Fruit fly (Drosophila melanogaster): ENCODE data around the gene CG9917.

CG9917 gene

dm6 chrX:16325472-16325871 lies 2.4 kb upstream of the CG9917 start, which contains the start of gene CalpC (continued):
- TF ChIP-seq nmo (GFP tag; optimal IDR thresholded peaks at IDR 0.05) (no peak), Dp (GFP tag; optimal IDR thresholded peaks at IDR 0.05) (peak; percentile 34), knrl (GFP tag; IDR thresholded peaks at IDR 0.05; ENCODE audit: partially characterized antibody) (0 out of 3 replicates have a peak, but pooled peaks have one; percentile 21), CG4360 (GFP tag; IDR thresholded peaks at IDR 0.05) (no peak), E2f2 (GFP tag; IDR thresholded peaks at IDR 0.05) (peak; percentile 61; the same call in 1 of the 2 replicates), CG12769 (tag; optimal IDR thresholded peaks at IDR 0.05) (peak; percentile 46), CG7745 (tag; optimal IDR thresholded peaks at IDR 0.05) (no peak), CG17385 (GFP tag; optimal IDR thresholded peaks at IDR 0.05) (no peak), CG30431 (GFP tag; optimal IDR thresholded peaks at IDR 0.05) (no peak), MBD-R2 (GFP tag; IDR thresholded peaks at IDR 0.05) (peak; percentile 17; the same call in 1 of the 2 replicates), Dll (GFP tag; IDR thresholded peaks at IDR 0.05; ENCODE audit: partially characterized antibody) (peak; percentile 34; the same call in 1 of the 4 replicates), Blimp-1 (GFP tag; optimal IDR thresholded peaks at IDR 0.05) (peak; percentile 40), CG4424 (GFP tag; optimal IDR thresholded peaks at IDR 0.05) (no peak), Eip74EF (GFP tag; optimal IDR thresholded peaks at IDR 0.05) (no peak), Med (GFP tag) (no peak), psq (GFP tag; optimal IDR thresholded peaks at IDR 0.05) (no peak), bcd (GFP tag; optimal IDR thresholded peaks at IDR 0.05) (no peak), CG8478 (optimal IDR thresholded peaks at IDR 0.05) (no peak), slbo (GFP tag; IDR thresholded peaks at IDR 0.05) (no peak), Jarid2 (GFP tag; optimal IDR thresholded peaks at IDR 0.05) (no peak), Sry-β (GFP tag; optimal IDR thresholded peaks at IDR 0.05) (peak; percentile 30), CG30020 (tag; optimal IDR thresholded peaks at IDR 0.05) (peak; percentile 9), MESR4 (GFP tag; optimal IDR thresholded peaks at IDR 0.05) (peak; percentile 33), CG10147 (GFP tag; optimal IDR thresholded peaks at IDR 0.05) (no peak), CG13775 (GFP tag; optimal IDR thresholded peaks at IDR 0.05) (no peak), br (optimal IDR thresholded peaks at IDR 0.05) (no peak), Scr (GFP tag; IDR thresholded peaks at IDR 0.05; ENCODE audit: partially characterized antibody) (peak; percentile 40), dm (GFP tag; optimal IDR thresholded peaks at IDR 0.05) (no peak), CG9932 (GFP tag; IDR thresholded peaks at IDR 0.05) (no peak), CG2116 (GFP tag; optimal IDR thresholded peaks at IDR 0.05) (peak; percentile 3), ci (GFP tag; IDR thresholded peaks at IDR 0.05) (no peak), Hr39 (optimal IDR thresholded peaks at IDR 0.05) (no peak), Deaf1 (tag; optimal IDR thresholded peaks at IDR 0.05) (no peak), H2.0 (GFP tag; IDR thresholded peaks at IDR 0.05) (no peak), Sox100B (GFP tag; optimal IDR thresholded peaks at IDR 0.05) (no peak), CG12391 (tag; optimal IDR thresholded peaks at IDR 0.05) (no peak), croc (GFP tag; conservative IDR thresholded peaks at IDR 0.05) (no peak), Drgx (GFP tag; IDR thresholded peaks at IDR 0.05) (no peak), Oaz (GFP tag; IDR thresholded peaks at IDR 0.05) (no peak), Rx (GFP tag; IDR thresholded peaks at IDR 0.05) (no peak), bbx (GFP tag; IDR thresholded peaks at IDR 0.05; ENCODE audit: partially characterized antibody) (0 out of 2 replicates have a peak, but pooled peaks have one; percentile 40), CG7556 (GFP tag; optimal IDR thresholded peaks at IDR 0.05) (no peak), yki (optimal IDR thresholded peaks at IDR 0.05) (no peak), CG31441 (GFP tag; IDR thresholded peaks at IDR 0.05) (no peak), z (GFP tag; IDR thresholded peaks at IDR 0.05) (no peak), sna (GFP tag; IDR thresholded peaks at IDR 0.05; ENCODE audit: partially characterized antibody) (peak; percentile 43; the same call in 1 of the 2 replicates), CG6175 (GFP tag; IDR thresholded peaks at IDR 0.05) (no peak), Oli (tag; optimal IDR thresholded peaks at IDR 0.05) (no peak), CG1647 (GFP tag; optimal IDR thresholded peaks at IDR 0.05) (no peak), Nf-YC (tag; optimal IDR thresholded peaks at IDR 0.05) (no peak), dysf (GFP tag; IDR thresholded peaks at IDR 0.05) (no peak), CG1233 (GFP tag; optimal IDR thresholded peaks at IDR 0.05) (no peak)
